Fruit fly (Drosophila melanogaster) whole organism, pupa: ENCODE data around the gene santa-maria.

Experiments used
- CG13204 ChIP-seq: fragments of 200-800 bp; sonication (Bioruptor generic); optimal IDR thresholded peaks from 2 replicates; lab custom pipeline; 2018; ENCODE audit warnings: missing biosample characterization, mild to moderate bottlenecking, missing genetic modification characterization, moderate library complexity
- CG15710 ChIP-seq: fragments of 200-800 bp; sonication (Bioruptor generic); optimal IDR thresholded peaks from 2 replicates; lab custom pipeline; 2018; ENCODE audit warnings: missing biosample characterization, mild to moderate bottlenecking, missing genetic modification characterization, moderate library complexity
- CG32121 ChIP-seq: fragments of 200-800 bp; sonication (Bioruptor generic); IDR thresholded peaks from 2 replicates; pipeline ENCODE4 v1.3.6; 2022; ENCODE audit warnings: missing biosample characterization, missing genetic modification characterization
- CG34367 ChIP-seq: fragments of 200-800 bp; sonication (Bioruptor generic); optimal IDR thresholded peaks from 2 replicates; lab custom pipeline; 2018; ENCODE audit warnings: missing biosample characterization, mild to moderate bottlenecking, missing genetic modification characterization
- CG4496 ChIP-seq: fragments of 200-800 bp; sonication (Bioruptor generic); IDR thresholded peaks from 3 replicates; pipeline ENCODE4 v1.3.6; 2022; ENCODE audit warnings: missing biosample characterization, missing genetic modification characterization
- CG8159 ChIP-seq: fragments of 200-800 bp; sonication (Bioruptor generic); optimal IDR thresholded peaks from 3 replicates; lab custom pipeline; 2018; ENCODE audit warnings: missing biosample characterization, mild to moderate bottlenecking, missing genetic modification characterization, moderate library complexity
- CG8301 ChIP-seq: fragments of 200-800 bp; sonication (Bioruptor generic); optimal IDR thresholded peaks from 2 replicates; lab custom pipeline; 2018; ENCODE audit warnings: missing biosample characterization, mild to moderate bottlenecking, missing genetic modification characterization
- D1 ChIP-seq: fragments of 200-800 bp; sonication (Bioruptor generic); optimal IDR thresholded peaks from 2 replicates; lab custom pipeline; 2018; ENCODE audit warnings: missing biosample characterization, mild to moderate bottlenecking, missing genetic modification characterization, moderate library complexity
- EcR ChIP-seq: fragments of 200-800 bp; sonication (Bioruptor generic); optimal IDR thresholded peaks from 3 replicates; lab custom pipeline; 2019; ENCODE audit warnings: missing biosample characterization, missing genetic modification characterization, mild to moderate bottlenecking, moderate library complexity, missing genetic modification reagents
- Ets98B ChIP-seq: fragments of 200-800 bp; sonication (Bioruptor generic); IDR thresholded peaks from 2 replicates; pipeline ENCODE4 v1.3.6; 2022; ENCODE audit warnings: missing biosample characterization, missing genetic modification characterization
- Snoo ChIP-seq: fragments of 200-800 bp; sonication (Bioruptor generic); optimal IDR thresholded peaks from 3 replicates; lab custom pipeline; 2017; ENCODE audit warnings: missing biosample characterization, mild to moderate bottlenecking, missing genetic modification characterization, inconsistent platforms
- fd96Ca ChIP-seq: fragments of 200-800 bp; sonication (Bioruptor generic); IDR thresholded peaks from 3 replicates; pipeline ENCODE4 v1.3.6; 2022; ENCODE audit warnings: missing biosample characterization, missing genetic modification characterization
- gl ChIP-seq: fragments of 200-800 bp; sonication (Bioruptor generic); optimal IDR thresholded peaks from 2 replicates; lab custom pipeline; 2018; ENCODE audit warnings: missing biosample characterization, mild to moderate bottlenecking, missing genetic modification characterization
- rn ChIP-seq: fragments of 200-800 bp; sonication (Bioruptor generic); IDR thresholded peaks from 2 replicates; pipeline ENCODE4 v1.3.6; 2022; ENCODE audit warnings: missing biosample characterization, missing genetic modification characterization

- TF ChIP-seq CG4496 (GFP tag; lab: Robert Waterston, UW) (no peak), CG8159 (tag; lab: Kevin White, UChicago) (no peak), CG32121 (GFP tag; lab: Robert Waterston, UW) (no peak), CG15710 (tag; lab: Kevin White, UChicago) (no peak), D1 (tag; lab: Kevin White, UChicago) (no peak), CG8301 (tag; lab: Kevin White, UChicago) (no peak), CG13204 (no peak), gl (no peak), fd96Ca (no peak), Ets98B (no peak), CG34367 (tag; lab: Kevin White, UChicago) (no peak), Snoo (tag; lab: Kevin White, UChicago) (no peak), rn (GFP tag; lab: Robert Waterston, UW) (no peak), EcR (no peak)
Observed at dm6 chr2L:7454112-7454511, 3.1 kb upstream of the santa-maria start, which contains the start of gene Gr28a.
